Worm (Caenorhabditis elegans): ENCODE results near the gene Y50E8A.1.

DNA sequence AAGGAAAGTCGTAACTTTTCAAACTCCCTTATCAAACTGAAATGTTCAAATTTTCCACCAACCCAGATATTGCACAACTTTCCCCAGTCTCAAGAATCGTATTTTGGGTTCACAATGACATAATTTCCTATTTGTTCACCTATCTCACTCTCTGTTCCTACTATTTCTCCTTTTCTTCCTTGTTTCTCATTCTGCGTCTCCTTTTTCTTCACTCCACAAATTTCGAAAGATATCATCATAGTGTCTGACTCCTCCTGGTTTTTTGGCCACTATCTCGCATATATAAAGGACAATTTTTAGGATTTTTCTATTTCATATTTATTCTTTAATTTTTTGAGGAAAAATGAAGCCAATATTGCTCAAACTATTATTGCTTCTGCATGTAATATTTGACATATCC lies 46.4 kb downstream of the Y50E8A.1 start, which contains the start of gene haf-7:
- TF ChIP-seq ceh-22 (tag; optimal IDR thresholded peaks at IDR 0.05), result no peak
- TF ChIP-seq sdc-2 (tag; optimal IDR thresholded peaks at IDR 0.05), result no peak
- TF ChIP-seq pha-4 (tag; optimal IDR thresholded peaks at IDR 0.05), result no peak
- TF ChIP-seq nfya-1 (tag; optimal IDR thresholded peaks at IDR 0.05), result no peak
- no peak for TF ChIP-seq pag-3 (tag; optimal IDR thresholded peaks at IDR 0.05; ENCODE audit: borderline replicate concordance)
